Fruit fly (Drosophila melanogaster): ENCODE results near the gene CG32640.
A peak's percentile ranks its signal among the peaks of the same experiment; 100 is the strongest.

The CG32640 gene

dm6 chrX:13221311-13221710 is 43.5 kb downstream of the CG32640 start (continued):
- no peak for TF ChIP-seq caup (GFP tag; optimal IDR thresholded peaks at IDR 0.05; ENCODE audit: severe bottlenecking)
- TF ChIP-seq z (GFP tag; IDR thresholded peaks at IDR 0.05), result no peak
- no peak for TF ChIP-seq Doc3 (GFP tag; IDR thresholded peaks at IDR 0.05; ENCODE audit: partially characterized antibody)
- TF ChIP-seq Lhr (GFP tag; optimal IDR thresholded peaks at IDR 0.05), result no peak
- TF ChIP-seq pan (optimal IDR thresholded peaks at IDR 0.05), result no peak
- no peak for TF ChIP-seq pan (GFP tag; optimal IDR thresholded peaks at IDR 0.05 in 1 of 2, IDR thresholded peaks at IDR 0.05 in 1 of 2)
- TF ChIP-seq toy (GFP tag; IDR thresholded peaks at IDR 0.05), result no peak
- no peak for TF ChIP-seq croc (GFP tag; conservative IDR thresholded peaks at IDR 0.05)
- TF ChIP-seq gcm (GFP tag; optimal IDR thresholded peaks at IDR 0.05), result no peak
- peak; percentile 31 for TF ChIP-seq CG6254 (GFP tag; optimal IDR thresholded peaks at IDR 0.05)
- TF ChIP-seq CG7745 (tag; optimal IDR thresholded peaks at IDR 0.05), result no peak
- TF ChIP-seq Mrtf (GFP tag; IDR thresholded peaks at IDR 0.05), result no peak
- TF ChIP-seq CG6689 (GFP tag; IDR thresholded peaks at IDR 0.05), result 0 out of 2 replicates have a peak, but pooled peaks have one; percentile 16
- no peak for TF ChIP-seq sr (GFP tag; IDR thresholded peaks at IDR 0.05)
- TF ChIP-seq CG30431 (GFP tag; optimal IDR thresholded peaks at IDR 0.05), result no peak
- peak in 1 of 2 experiments; percentile 55 for TF ChIP-seq bsh (GFP tag; optimal IDR thresholded peaks at IDR 0.05)
- no peak for TF ChIP-seq CG33557 (GFP tag; optimal IDR thresholded peaks at IDR 0.05)
- TF ChIP-seq cato (GFP tag; optimal IDR thresholded peaks at IDR 0.05; ENCODE audit: borderline replicate concordance), result no peak
- TF ChIP-seq Mes4 (GFP tag; optimal IDR thresholded peaks at IDR 0.05), result no peak
- no peak for TF ChIP-seq CG18476 (GFP tag; optimal IDR thresholded peaks at IDR 0.05)
- no peak for TF ChIP-seq cas (GFP tag; IDR thresholded peaks at IDR 0.05)
- no peak for TF ChIP-seq CG16813 (GFP tag; IDR thresholded peaks at IDR 0.05; ENCODE audit: partially characterized antibody)
- no peak for TF ChIP-seq CG30403 (GFP tag; optimal IDR thresholded peaks at IDR 0.05)
- TF ChIP-seq CG8388 (GFP tag; optimal IDR thresholded peaks at IDR 0.05), result peak; percentile 47
- TF ChIP-seq D (optimal IDR thresholded peaks at IDR 0.05), result no peak
- peak; percentile 18 for TF ChIP-seq D (GFP tag; optimal IDR thresholded peaks at IDR 0.05)
- TF ChIP-seq tgo (GFP tag; IDR thresholded peaks at IDR 0.05), result no peak
- no peak for TF ChIP-seq CrebB (tag; optimal IDR thresholded peaks at IDR 0.05)
- 0 out of 3 replicates have a peak, but pooled peaks have one; percentile 4 for TF ChIP-seq zfh1 (GFP tag; IDR thresholded peaks at IDR 0.05)
- TF ChIP-seq Dek (tag; optimal IDR thresholded peaks at IDR 0.05), result no peak
- TF ChIP-seq chm (GFP tag; IDR thresholded peaks at IDR 0.05), result 0 out of 2 replicates have a peak, but pooled peaks have one; percentile 24
- no peak for TF ChIP-seq CkIIα-i1 (GFP tag; IDR thresholded peaks at IDR 0.05)
- TF ChIP-seq Stat92E (GFP tag; optimal IDR thresholded peaks at IDR 0.05), result no peak
- no peak for TF ChIP-seq CTCF (GFP tag; optimal IDR thresholded peaks at IDR 0.05)
- TF ChIP-seq CG11247 (GFP tag; IDR thresholded peaks at IDR 0.05), result no peak
- TF ChIP-seq NK7.1 (GFP tag; optimal IDR thresholded peaks at IDR 0.05), result no peak
- no peak for TF ChIP-seq CG32532 (GFP tag; IDR thresholded peaks at IDR 0.05)
- TF ChIP-seq CoRest (tag; optimal IDR thresholded peaks at IDR 0.05), result no peak
- peak; percentile 94 for TF ChIP-seq CG8359 (GFP tag; optimal IDR thresholded peaks at IDR 0.05; ENCODE audit: borderline replicate concordance)
- no peak for TF ChIP-seq CG11695 (GFP tag; IDR thresholded peaks at IDR 0.05)
- no peak for TF ChIP-seq Doc2 (GFP tag; IDR thresholded peaks at IDR 0.05)
- TF ChIP-seq CG2889 (GFP tag; IDR thresholded peaks at IDR 0.05), result no peak
- no peak for TF ChIP-seq CG17802 (tag; optimal IDR thresholded peaks at IDR 0.05)
- no peak for TF ChIP-seq hth (optimal IDR thresholded peaks at IDR 0.05)
- no peak for TF ChIP-seq CG4854 (GFP tag; optimal IDR thresholded peaks at IDR 0.05)
- no peak for TF ChIP-seq Eip74EF (GFP tag; optimal IDR thresholded peaks at IDR 0.05)
- TF ChIP-seq esg (GFP tag; conservative IDR thresholded peaks at IDR 0.05), result no peak
- TF ChIP-seq scrt (GFP tag; optimal IDR thresholded peaks at IDR 0.05), result no peak
- TF ChIP-seq CG2678 (tag; optimal IDR thresholded peaks at IDR 0.05), result peak; percentile 7
- TF ChIP-seq vvl (GFP tag; IDR thresholded peaks at IDR 0.05), result peak; percentile 47; the same call in 1 of the 2 replicates
- TF ChIP-seq Rfx (GFP tag; IDR thresholded peaks at IDR 0.05), result no peak
- TF ChIP-seq sim (GFP tag; IDR thresholded peaks at IDR 0.05), result no peak

Data from whole organism, embryonic.